Fruit fly (Drosophila melanogaster) whole organism, embryonic: ENCODE data around the gene Ac76E.
A peak's percentile ranks its signal among the peaks of the same experiment; 100 is the strongest.

Experiments used
- ATbp ChIP-seq: fragments of 200-800 bp; sonication (Bioruptor generic); optimal IDR thresholded peaks from 2 replicates; lab custom pipeline; 2017; ENCODE audit warnings: missing biosample characterization, mild to moderate bottlenecking, missing genetic modification characterization, missing genetic modification reagents
- Atf-2 ChIP-seq: fragments of 200-800 bp; sonication (Bioruptor generic); optimal IDR thresholded peaks from 2 replicates; lab custom pipeline; 2016; ENCODE audit warnings: missing biosample characterization, missing genetic modification characterization
- CG1024 ChIP-seq: fragments of 200-800 bp; sonication (Bioruptor generic); IDR thresholded peaks from 2 replicates; pipeline ENCODE4 v1.3.6; 2022; ENCODE audit warnings: missing biosample characterization, missing genetic modification characterization
- CG10274 ChIP-seq: fragments of 200-800 bp; sonication (Bioruptor generic); optimal IDR thresholded peaks from 3 replicates; lab custom pipeline; 2017; ENCODE audit warnings: missing biosample characterization, mild to moderate bottlenecking, missing genetic modification characterization
- CG10959 ChIP-seq: fragments of 200-800 bp; sonication (Bioruptor generic); IDR thresholded peaks from 2 replicates; pipeline ENCODE4 v1.3.6; 2022; ENCODE audit warnings: missing biosample characterization, missing genetic modification characterization
- CG12104 ChIP-seq: fragments of 200-800 bp; sonication (Bioruptor generic); optimal IDR thresholded peaks from 3 replicates; lab custom pipeline; 2016; ENCODE audit warnings: missing biosample characterization, missing genetic modification characterization
- CG12219 ChIP-seq: fragments of 200-800 bp; sonication (Bioruptor generic); optimal IDR thresholded peaks from 3 replicates; lab custom pipeline; 2018; ENCODE audit warnings: missing biosample characterization, mild to moderate bottlenecking, missing genetic modification characterization
- CG17361 ChIP-seq: fragments of 200-800 bp; sonication (Bioruptor generic); IDR thresholded peaks from 3 replicates; pipeline ENCODE4 v1.3.6; 2022; ENCODE audit warnings: missing biosample characterization, missing genetic modification characterization
- CG17912 ChIP-seq: fragments of 200-800 bp; sonication (Bioruptor generic); optimal IDR thresholded peaks from 2 replicates; lab custom pipeline; 2018; ENCODE audit warnings: missing biosample characterization, mild to moderate bottlenecking, missing genetic modification characterization
- CG18262 ChIP-seq: fragments of 200-800 bp; optimal IDR thresholded peaks from 3 replicates; lab custom pipeline; 2019; ENCODE audit warnings: missing biosample characterization, mild to moderate bottlenecking, missing genetic modification characterization, moderate library complexity
- CG18764 ChIP-seq: fragments of 200-800 bp; sonication (Bioruptor generic); optimal IDR thresholded peaks from 3 replicates; lab custom pipeline; 2016; ENCODE audit warnings: missing biosample characterization, missing genetic modification characterization
- CG2712 ChIP-seq: fragments of 200-800 bp; optimal IDR thresholded peaks from 3 replicates; lab custom pipeline; 2019; ENCODE audit warnings: missing biosample characterization, mild to moderate bottlenecking, missing genetic modification characterization, moderate library complexity
- CG31224 ChIP-seq: fragments of 200-800 bp; sonication (Bioruptor generic); IDR thresholded peaks from 2 replicates; pipeline ENCODE4 v1.3.6; 2022; ENCODE audit warnings: missing biosample characterization, missing genetic modification characterization
- CG34224 ChIP-seq: fragments of 200-800 bp; sonication (Bioruptor generic); IDR thresholded peaks from 3 replicates; pipeline ENCODE4 v1.3.6; 2022; ENCODE audit warnings: missing biosample characterization, missing genetic modification characterization; ENCODE audit not compliant: partially characterized antibody
- CG3847 ChIP-seq: fragments of 200-800 bp; sonication (Bioruptor generic); IDR thresholded peaks from 2 replicates; pipeline ENCODE4 v1.3.6; 2022; ENCODE audit warnings: missing biosample characterization, missing genetic modification characterization
- CG6175 ChIP-seq: fragments of 200-800 bp; sonication (Bioruptor generic); IDR thresholded peaks from 3 replicates; pipeline ENCODE4 v1.3.6; 2022; ENCODE audit warnings: missing biosample characterization, missing genetic modification characterization
- CG6791 ChIP-seq: fragments of 200-800 bp; sonication (Bioruptor generic); IDR thresholded peaks from 3 replicates; pipeline ENCODE4 v1.3.6; 2022; ENCODE audit warnings: missing biosample characterization, missing genetic modification characterization; ENCODE audit not compliant: partially characterized antibody
- CG8089 ChIP-seq: fragments of 200-800 bp; sonication (Bioruptor generic); optimal IDR thresholded peaks from 3 replicates; lab custom pipeline; 2016; ENCODE audit warnings: missing biosample characterization, missing genetic modification characterization
- CG8388 ChIP-seq: fragments of 200-800 bp; sonication (Bioruptor generic); optimal IDR thresholded peaks from 2 replicates; lab custom pipeline; 2019; ENCODE audit warnings: missing biosample characterization, mild to moderate bottlenecking, missing genetic modification characterization, moderate library complexity
- CG9215 ChIP-seq: fragments of 200-800 bp; sonication (Bioruptor generic); IDR thresholded peaks from 2 replicates; pipeline ENCODE4 v1.3.6; 2022; ENCODE audit warnings: missing biosample characterization, missing genetic modification characterization
- CG9609 ChIP-seq: fragments of 200-800 bp; sonication (Bioruptor generic); optimal IDR thresholded peaks from 3 replicates; lab custom pipeline; 2016; ENCODE audit warnings: missing biosample characterization, missing genetic modification characterization
- Dbx ChIP-seq: fragments of 200-800 bp; sonication (Bioruptor generic); IDR thresholded peaks from 3 replicates; pipeline ENCODE4 v1.3.6; 2022; ENCODE audit warnings: missing biosample characterization, missing genetic modification characterization
- Dp ChIP-seq: fragments of 200-800 bp; sonication (Bioruptor generic); optimal IDR thresholded peaks from 2 replicates; lab custom pipeline; 2018; ENCODE audit warnings: missing biosample characterization, mild to moderate bottlenecking, missing genetic modification characterization, moderate library complexity
- Gug ChIP-seq: fragments of 200-800 bp; sonication (Bioruptor generic); IDR thresholded peaks from 4 replicates; pipeline ENCODE4 v1.3.6; 2022; ENCODE audit warnings: missing biosample characterization, missing genetic modification characterization
- HLH4C ChIP-seq: fragments of 200-800 bp; sonication (Bioruptor generic); IDR thresholded peaks from 3 replicates; pipeline ENCODE4 v1.3.6; 2022; ENCODE audit warnings: missing biosample characterization, missing genetic modification characterization; ENCODE audit not compliant: partially characterized antibody
- HmgZ ChIP-seq: fragments of 200-800 bp; sonication (Bioruptor generic); optimal IDR thresholded peaks from 2 replicates; lab custom pipeline; 2018; ENCODE audit warnings: missing biosample characterization, mild to moderate bottlenecking, missing genetic modification characterization
- MESR4 ChIP-seq: fragments of 200-800 bp; sonication (Bioruptor generic); optimal IDR thresholded peaks from 2 replicates; lab custom pipeline; 2018; ENCODE audit warnings: missing biosample characterization, mild to moderate bottlenecking, missing genetic modification characterization, moderate library complexity
- Mrtf ChIP-seq: fragments of 200-800 bp; sonication (Bioruptor generic); IDR thresholded peaks from 3 replicates; pipeline ENCODE4 v1.3.6; 2022; ENCODE audit warnings: missing biosample characterization, missing genetic modification characterization
- Myb ChIP-seq: fragments of 200-800 bp; sonication (Bioruptor generic); optimal IDR thresholded peaks from 2 replicates; lab custom pipeline; 2016; ENCODE audit warnings: missing biosample characterization, missing genetic modification characterization
- NK7.1 ChIP-seq: fragments of 200-800 bp; sonication (Bioruptor generic); optimal IDR thresholded peaks from 3 replicates; lab custom pipeline; 2016; ENCODE audit warnings: missing biosample characterization, missing genetic modification characterization
- Six4 ChIP-seq: fragments of 200-800 bp; sonication (Bioruptor generic); optimal IDR thresholded peaks from 2 replicates; lab custom pipeline; 2016; ENCODE audit warnings: missing biosample characterization, missing genetic modification characterization
- Stat92E ChIP-seq, 3 experiments: fragments of >200 bp in 2 of 3; fragments of 200-800 bp in 1 of 3; sonication (Bioruptor generic) in 1 of 3; optimal IDR thresholded peaks; 2 replicates each; lab custom pipeline; 2017 to 2019; ENCODE audit warnings: missing biosample characterization in 3 of 3, missing genetic modification characterization in 3 of 3, mild to moderate bottlenecking in 1 of 3, moderate library complexity in 1 of 3
- ab ChIP-seq: fragments of 200-800 bp; sonication (Bioruptor generic); optimal IDR thresholded peaks from 2 replicates; lab custom pipeline; 2016; ENCODE audit warnings: missing biosample characterization, missing genetic modification characterization
- al ChIP-seq: fragments of 200-800 bp; sonication (Bioruptor generic); IDR thresholded peaks from 2 replicates; pipeline ENCODE4 v1.3.6; 2022; ENCODE audit warnings: missing biosample characterization, missing genetic modification characterization
- danr ChIP-seq: fragments of 200-800 bp; sonication (Bioruptor generic); IDR thresholded peaks from 2 replicates; pipeline ENCODE4 v1.3.6; 2022; ENCODE audit warnings: missing biosample characterization, missing genetic modification characterization
- dm ChIP-seq: fragments of 200-800 bp; sonication (Bioruptor generic); optimal IDR thresholded peaks from 3 replicates; lab custom pipeline; 2016; ENCODE audit warnings: missing biosample characterization, missing genetic modification characterization
- emc ChIP-seq: fragments of 200-800 bp; sonication (Bioruptor generic); optimal IDR thresholded peaks from 2 replicates; lab custom pipeline; 2016; ENCODE audit warnings: missing biosample characterization, missing genetic modification characterization
- ems ChIP-seq: fragments of 200-800 bp; sonication (Bioruptor generic); optimal IDR thresholded peaks from 3 replicates; lab custom pipeline; 2016; ENCODE audit warnings: missing biosample characterization, missing genetic modification characterization
- fd3F ChIP-seq: fragments of 200-800 bp; sonication (Bioruptor generic); optimal IDR thresholded peaks from 2 replicates; lab custom pipeline; 2018; ENCODE audit warnings: missing biosample characterization, mild to moderate bottlenecking, missing genetic modification characterization, moderate library complexity
- fd96Cb ChIP-seq: fragments of 200-800 bp; sonication (Bioruptor generic); optimal IDR thresholded peaks from 2 replicates; lab custom pipeline; 2018; ENCODE audit warnings: missing biosample characterization, mild to moderate bottlenecking, missing genetic modification characterization, moderate library complexity
- gt ChIP-seq: fragments of 200-800 bp; sonication (Bioruptor generic); IDR thresholded peaks from 2 replicates; pipeline ENCODE4 v1.3.6; 2022; ENCODE audit warnings: missing biosample characterization, missing genetic modification characterization
- h ChIP-seq: fragments of >200 bp; optimal IDR thresholded peaks from 2 replicates; lab custom pipeline; 2017
- insv ChIP-seq, 2 experiments: fragments of 200-800 bp; sonication (Bioruptor generic); optimal IDR thresholded peaks; 3 replicates each; lab custom pipeline; 2016 to 2018; ENCODE audit warnings: missing biosample characterization in 2 of 2, missing genetic modification characterization in 2 of 2
- jigr1 ChIP-seq: fragments of 200-800 bp; sonication (Bioruptor generic); IDR thresholded peaks from 3 replicates; pipeline ENCODE4 v1.3.6; 2022; ENCODE audit warnings: missing biosample characterization, missing genetic modification characterization
- luna ChIP-seq: fragments of 200-800 bp; sonication (Bioruptor generic); optimal IDR thresholded peaks from 2 replicates; lab custom pipeline; 2016; ENCODE audit warnings: missing biosample characterization, missing genetic modification characterization
- nmo ChIP-seq: fragments of 200-800 bp; sonication (Bioruptor generic); optimal IDR thresholded peaks from 2 replicates; lab custom pipeline; 2018; ENCODE audit warnings: missing biosample characterization, mild to moderate bottlenecking, missing genetic modification characterization, moderate library complexity
- p53 ChIP-seq: fragments of 200-800 bp; sonication (Bioruptor generic); optimal IDR thresholded peaks from 2 replicates; lab custom pipeline; 2016; ENCODE audit warnings: missing biosample characterization, missing genetic modification characterization
- ranshi ChIP-seq: fragments of 200-800 bp; sonication (Bioruptor generic); IDR thresholded peaks from 2 replicates; pipeline ENCODE4 v1.3.6; 2022; ENCODE audit warnings: missing biosample characterization, missing genetic modification characterization
- shn ChIP-seq: fragments of 200-800 bp; sonication (Bioruptor generic); optimal IDR thresholded peaks from 3 replicates; lab custom pipeline; 2016; ENCODE audit warnings: missing biosample characterization, missing genetic modification characterization
- sima ChIP-seq: fragments of 200-800 bp; sonication (Bioruptor generic); optimal IDR thresholded peaks from 2 replicates; lab custom pipeline; 2016; ENCODE audit warnings: missing biosample characterization, missing genetic modification characterization
- sr ChIP-seq: fragments of 200-800 bp; sonication (Bioruptor generic); IDR thresholded peaks from 3 replicates; pipeline ENCODE4 v1.3.6; 2022; ENCODE audit warnings: missing biosample characterization, missing genetic modification characterization
- ssp ChIP-seq: fragments of 200-800 bp; sonication (Bioruptor generic); IDR thresholded peaks from 2 replicates; pipeline ENCODE4 v1.3.6; 2022; ENCODE audit warnings: missing biosample characterization, missing genetic modification characterization
- unpg ChIP-seq: fragments of 200-800 bp; sonication (Bioruptor generic); optimal IDR thresholded peaks from 3 replicates; lab custom pipeline; 2018; ENCODE audit warnings: missing biosample characterization, mild to moderate bottlenecking, missing genetic modification characterization, moderate library complexity

Gene Ac76E

DNA sequence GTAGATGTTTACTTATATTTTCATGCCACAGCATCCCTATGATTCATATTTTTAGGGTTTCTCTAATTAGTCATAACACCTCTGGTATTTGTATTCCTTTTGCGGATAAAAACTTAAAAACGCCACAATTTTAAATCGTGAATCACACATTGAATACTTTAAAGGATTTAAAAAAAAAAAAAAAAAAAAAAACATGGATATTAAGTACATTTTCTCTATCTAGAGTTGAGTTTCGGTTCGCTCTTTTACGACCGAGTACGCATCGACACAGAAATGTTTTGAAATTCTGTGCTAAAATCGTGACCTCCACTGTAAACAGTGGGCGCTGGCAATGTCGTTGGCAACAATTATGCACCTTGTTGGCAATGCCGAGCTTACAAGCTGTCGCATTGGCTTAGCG lies 33.7 kb upstream of the Ac76E start (continued):
- TF ChIP-seq CG3847 (GFP tag; lab: Robert Waterston, UW) (0 out of 2 replicates have a peak, but pooled peaks have one; percentile 22), CG9609 (GFP tag; lab: Kevin White, UChicago) (peak; percentile 1), CG10274 (GFP tag; lab: Kevin White, UChicago) (no peak), Dbx (GFP tag; lab: Robert Waterston, UW) (0 out of 3 replicates have a peak, but pooled peaks have one; percentile 33), CG2712 (tag; lab: Kevin White, UChicago) (no peak), Myb (no peak), CG18262 (peak; percentile 5), CG12104 (no peak), CG1024 (GFP tag; lab: Robert Waterston, UW) (no peak), sr (no peak), nmo (GFP tag; lab: Kevin White, UChicago) (no peak), fd96Cb (tag; lab: Kevin White, UChicago) (no peak), ranshi (GFP tag; lab: Robert Waterston, UW) (0 out of 2 replicates have a peak, but pooled peaks have one; percentile 20), ems (peak; percentile 14), unpg (no peak), CG12219 (GFP tag; lab: Kevin White, UChicago) (no peak), Gug (GFP tag; lab: Robert Waterston, UW) (peak; percentile 14; the same call in 1 of the 4 replicates), Six4 (GFP tag; lab: Kevin White, UChicago) (no peak), gt (GFP tag; lab: Robert Waterston, UW) (no peak), CG10959 (GFP tag; lab: Robert Waterston, UW) (no peak), HmgZ (no peak), CG18764 (GFP tag; lab: Kevin White, UChicago) (no peak), CG6175 (GFP tag; lab: Robert Waterston, UW) (no peak), CG17361 (GFP tag; lab: Robert Waterston, UW) (no peak), Stat92E (GFP tag; optimal IDR thresholded peaks at IDR 0.05; lab: Kevin White, UChicago) (no peak), Atf-2 (no peak), h (lab: Kevin White, UChicago) (no peak), CG8089 (no peak), sima (GFP tag; lab: Kevin White, UChicago) (no peak), dm (GFP tag; lab: Kevin White, UChicago) (no peak), CG6791 (GFP tag; lab: Robert Waterston, UW) (no peak), CG34224 (no peak), CG17912 (GFP tag; lab: Kevin White, UChicago) (no peak), Dp (GFP tag; lab: Kevin White, UChicago) (no peak), fd3F (GFP tag; lab: Kevin White, UChicago) (no peak), HLH4C (GFP tag; lab: Robert Waterston, UW) (no peak), shn (GFP tag; lab: Kevin White, UChicago) (no peak), MESR4 (no peak), danr (GFP tag; lab: Robert Waterston, UW) (no peak), insv (GFP tag; optimal IDR thresholded peaks at IDR 0.05; lab: Kevin White, UChicago) (no peak), ATbp (GFP tag; lab: Kevin White, UChicago) (no peak), CG31224 (GFP tag; lab: Robert Waterston, UW) (no peak), jigr1 (GFP tag; lab: Robert Waterston, UW) (no peak), CG9215 (peak; percentile 58), ab (GFP tag; lab: Kevin White, UChicago) (no peak), Mrtf (GFP tag; lab: Robert Waterston, UW) (no peak), ssp (GFP tag; lab: Robert Waterston, UW) (no peak), emc (GFP tag; lab: Kevin White, UChicago) (no peak), CG8388 (GFP tag; lab: Kevin White, UChicago) (no peak), al (GFP tag; lab: Robert Waterston, UW) (no peak), luna (GFP tag; lab: Kevin White, UChicago) (no peak), NK7.1 (GFP tag; lab: Kevin White, UChicago) (no peak), p53 (no peak)
